Fruit fly (Drosophila melanogaster) whole organism, pupa: ENCODE results near the gene ndl.

ENCODE experiments used
- CG10348 ChIP-seq: fragments of 200-800 bp; sonication (Bioruptor generic); IDR thresholded peaks from 2 replicates; pipeline ENCODE4 v1.3.6; 2022; ENCODE audit warnings: missing biosample characterization, missing genetic modification characterization
- CG12605 ChIP-seq: fragments of 200-800 bp; sonication (Bioruptor generic); IDR thresholded peaks from 2 replicates; pipeline ENCODE4 v1.3.6; 2022; ENCODE audit warnings: missing biosample characterization, missing genetic modification characterization
- CG13204 ChIP-seq: fragments of 200-800 bp; sonication (Bioruptor generic); optimal IDR thresholded peaks from 2 replicates; lab custom pipeline; 2018; ENCODE audit warnings: missing biosample characterization, mild to moderate bottlenecking, missing genetic modification characterization, moderate library complexity
- CG14655 ChIP-seq: fragments of 200-800 bp; sonication (Bioruptor generic); optimal IDR thresholded peaks from 3 replicates; lab custom pipeline; 2017; ENCODE audit warnings: mild to moderate bottlenecking, missing biosample characterization, missing genetic modification reagents, missing genetic modification characterization
- CG15710 ChIP-seq: fragments of 200-800 bp; sonication (Bioruptor generic); optimal IDR thresholded peaks from 2 replicates; lab custom pipeline; 2018; ENCODE audit warnings: missing biosample characterization, mild to moderate bottlenecking, missing genetic modification characterization, moderate library complexity
- CG17806 ChIP-seq: fragments of 200-800 bp; sonication (Bioruptor generic); optimal IDR thresholded peaks from 2 replicates; lab custom pipeline; 2018; ENCODE audit warnings: missing biosample characterization, mild to moderate bottlenecking, missing genetic modification characterization, moderate library complexity
- CG32121 ChIP-seq: fragments of 200-800 bp; sonication (Bioruptor generic); IDR thresholded peaks from 2 replicates; pipeline ENCODE4 v1.3.6; 2022; ENCODE audit warnings: missing biosample characterization, missing genetic modification characterization
- CG34367 ChIP-seq: fragments of 200-800 bp; sonication (Bioruptor generic); optimal IDR thresholded peaks from 2 replicates; lab custom pipeline; 2018; ENCODE audit warnings: missing biosample characterization, mild to moderate bottlenecking, missing genetic modification characterization
- CG4496 ChIP-seq: fragments of 200-800 bp; sonication (Bioruptor generic); IDR thresholded peaks from 3 replicates; pipeline ENCODE4 v1.3.6; 2022; ENCODE audit warnings: missing biosample characterization, missing genetic modification characterization
- CG8159 ChIP-seq: fragments of 200-800 bp; sonication (Bioruptor generic); optimal IDR thresholded peaks from 3 replicates; lab custom pipeline; 2018; ENCODE audit warnings: missing biosample characterization, mild to moderate bottlenecking, missing genetic modification characterization, moderate library complexity
- CG8301 ChIP-seq: fragments of 200-800 bp; sonication (Bioruptor generic); optimal IDR thresholded peaks from 2 replicates; lab custom pipeline; 2018; ENCODE audit warnings: missing biosample characterization, mild to moderate bottlenecking, missing genetic modification characterization
- CG9948 ChIP-seq: fragments of 200-800 bp; sonication (Bioruptor generic); optimal IDR thresholded peaks from 2 replicates; lab custom pipeline; 2018; ENCODE audit warnings: missing biosample characterization, mild to moderate bottlenecking, missing genetic modification characterization, moderate library complexity
- D1 ChIP-seq: fragments of 200-800 bp; sonication (Bioruptor generic); optimal IDR thresholded peaks from 2 replicates; lab custom pipeline; 2018; ENCODE audit warnings: missing biosample characterization, mild to moderate bottlenecking, missing genetic modification characterization, moderate library complexity
- EcR ChIP-seq: fragments of 200-800 bp; sonication (Bioruptor generic); optimal IDR thresholded peaks from 3 replicates; lab custom pipeline; 2019; ENCODE audit warnings: missing biosample characterization, missing genetic modification characterization, mild to moderate bottlenecking, moderate library complexity, missing genetic modification reagents
- Ets98B ChIP-seq: fragments of 200-800 bp; sonication (Bioruptor generic); IDR thresholded peaks from 2 replicates; pipeline ENCODE4 v1.3.6; 2022; ENCODE audit warnings: missing biosample characterization, missing genetic modification characterization
- Pif1A ChIP-seq: fragments of 200-800 bp; sonication (Bioruptor generic); optimal IDR thresholded peaks from 3 replicates; lab custom pipeline; 2016; ENCODE audit warnings: missing biosample characterization, missing genetic modification characterization
- Pif1B ChIP-seq: fragments of 200-800 bp; sonication (Bioruptor generic); optimal IDR thresholded peaks from 3 replicates; lab custom pipeline; 2016; ENCODE audit warnings: missing biosample characterization, missing genetic modification characterization
- Snoo ChIP-seq: fragments of 200-800 bp; sonication (Bioruptor generic); optimal IDR thresholded peaks from 3 replicates; lab custom pipeline; 2017; ENCODE audit warnings: missing biosample characterization, mild to moderate bottlenecking, missing genetic modification characterization, inconsistent platforms
- fd96Ca ChIP-seq: fragments of 200-800 bp; sonication (Bioruptor generic); IDR thresholded peaks from 3 replicates; pipeline ENCODE4 v1.3.6; 2022; ENCODE audit warnings: missing biosample characterization, missing genetic modification characterization
- gl ChIP-seq: fragments of 200-800 bp; sonication (Bioruptor generic); optimal IDR thresholded peaks from 2 replicates; lab custom pipeline; 2018; ENCODE audit warnings: missing biosample characterization, mild to moderate bottlenecking, missing genetic modification characterization
- rn ChIP-seq: fragments of 200-800 bp; sonication (Bioruptor generic); IDR thresholded peaks from 2 replicates; pipeline ENCODE4 v1.3.6; 2022; ENCODE audit warnings: missing biosample characterization, missing genetic modification characterization

Gene ndl

dm6 chr3L:6589429-6590062 is 13.6 kb downstream of the ndl start, which contains the start of gene jv:
jv (minus strand) TSS chr3L:6589479.
- TF ChIP-seq gl (tag; lab: Kevin White, UChicago) (no peak), CG8159 (tag; lab: Kevin White, UChicago) (no peak), CG8301 (tag; lab: Kevin White, UChicago) (no peak), CG32121 (GFP tag; lab: Robert Waterston, UW) (no peak; the same call in 1 of the 2 replicates), CG15710 (tag; lab: Kevin White, UChicago) (no peak), CG12605 (GFP tag; lab: Robert Waterston, UW) (peak; percentile 13; the same call in 1 of the 2 replicates), CG10348 (GFP tag; lab: Robert Waterston, UW) (no peak), Ets98B (peak; percentile 62), Snoo (no peak), CG9948 (tag; lab: Kevin White, UChicago) (no peak), fd96Ca (GFP tag; lab: Robert Waterston, UW) (0 out of 3 replicates have a peak, but pooled peaks have one; percentile 8), Pif1A (GFP tag; lab: Kevin White, UChicago) (no peak), EcR (GFP tag; lab: Kevin White, UChicago) (no peak), CG13204 (GFP tag; lab: Kevin White, UChicago) (no peak), Pif1B (GFP tag; lab: Kevin White, UChicago) (no peak), CG14655 (GFP tag; lab: Kevin White, UChicago) (peak; percentile 47), CG4496 (0 out of 3 replicates have a peak, but pooled peaks have one; percentile 45), CG34367 (tag; lab: Kevin White, UChicago) (no peak), CG17806 (tag; lab: Kevin White, UChicago) (no peak), D1 (no peak), rn (GFP tag; lab: Robert Waterston, UW) (no peak)

DNA sequence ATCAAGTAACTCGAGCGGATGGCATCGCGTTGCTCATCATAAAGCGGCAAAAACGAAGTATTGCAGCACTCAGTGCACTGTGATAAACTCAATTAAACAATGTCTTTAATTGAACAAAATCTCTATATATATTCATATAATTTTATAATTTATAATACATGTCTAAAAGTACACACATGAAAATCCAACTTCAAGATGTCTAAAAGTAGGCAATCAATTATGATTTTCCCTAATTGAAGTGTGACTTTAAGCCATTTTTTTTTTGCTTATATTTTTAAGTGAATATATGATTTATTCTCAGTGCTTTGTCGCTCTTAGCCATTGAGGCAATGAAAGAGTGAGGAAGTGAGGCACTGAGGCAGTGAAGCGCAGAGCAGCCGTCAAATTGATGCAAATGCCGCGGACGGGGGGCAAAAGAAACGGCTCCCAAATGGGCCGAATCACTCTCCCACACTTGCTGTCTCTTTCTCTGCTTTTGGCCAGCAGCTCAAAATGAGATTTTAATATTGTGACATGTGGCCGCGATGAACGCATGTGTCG is 25.8 kb downstream of the ndl start:
- TF ChIP-seq CG10348 (GFP tag; lab: Robert Waterston, UW): no peak
- TF ChIP-seq CG17806 (tag; lab: Kevin White, UChicago): peak; percentile 7
- TF ChIP-seq CG13204 (GFP tag; lab: Kevin White, UChicago): no peak
- no peak for TF ChIP-seq CG12605 (GFP tag; lab: Robert Waterston, UW)
- TF ChIP-seq CG8301 (tag; lab: Kevin White, UChicago): no peak
- no peak for TF ChIP-seq CG15710 (tag; lab: Kevin White, UChicago)
- TF ChIP-seq Pif1B (GFP tag; lab: Kevin White, UChicago): no peak
- peak; percentile 30 for TF ChIP-seq CG8159 (tag; lab: Kevin White, UChicago)
- TF ChIP-seq CG14655 (GFP tag; lab: Kevin White, UChicago): peak; percentile 12
- TF ChIP-seq CG9948 (tag; lab: Kevin White, UChicago): peak; percentile 2
- 0 out of 3 replicates have a peak, but pooled peaks have one; percentile 17 for TF ChIP-seq CG4496
- TF ChIP-seq Pif1A (GFP tag; lab: Kevin White, UChicago): no peak
- TF ChIP-seq, all 21 proteins: peak for 5

dm6 chr3L:6576709-6577108 is 26.5 kb downstream of the ndl start:
- TF ChIP-seq CG4496 (peak; percentile 80; the same call in 2 of the 3 replicates), CG8159 (tag; lab: Kevin White, UChicago) (peak; percentile 76), CG17806 (tag; lab: Kevin White, UChicago) (no peak), CG13204 (GFP tag; lab: Kevin White, UChicago) (no peak), CG12605 (GFP tag; lab: Robert Waterston, UW) (peak; percentile 67), Snoo (no peak), D1 (no peak), Ets98B (peak; percentile 72), EcR (GFP tag; lab: Kevin White, UChicago) (no peak), CG9948 (tag; lab: Kevin White, UChicago) (no peak), Pif1B (GFP tag; lab: Kevin White, UChicago) (peak; percentile 52), CG14655 (GFP tag; lab: Kevin White, UChicago) (peak; percentile 37), CG32121 (GFP tag; lab: Robert Waterston, UW) (peak; percentile 72), rn (GFP tag; lab: Robert Waterston, UW) (no peak), CG15710 (tag; lab: Kevin White, UChicago) (no peak), CG10348 (GFP tag; lab: Robert Waterston, UW) (0 out of 2 replicates have a peak, but pooled peaks have one; percentile 11), fd96Ca (GFP tag; lab: Robert Waterston, UW) (peak; percentile 84), Pif1A (GFP tag; lab: Kevin White, UChicago) (peak; percentile 73), CG8301 (tag; lab: Kevin White, UChicago) (no peak), CG34367 (tag; lab: Kevin White, UChicago) (peak; percentile 49), gl (tag; lab: Kevin White, UChicago) (no peak)
- TF ChIP-seq, all 21 proteins: peak for 11

- TF ChIP-seq CG8159 (tag; lab: Kevin White, UChicago): no peak
- TF ChIP-seq CG4496: no peak
- TF ChIP-seq CG8301 (tag; lab: Kevin White, UChicago): no peak
- no peak for TF ChIP-seq CG32121 (GFP tag; lab: Robert Waterston, UW)
- no peak for TF ChIP-seq EcR (GFP tag; lab: Kevin White, UChicago)
- TF ChIP-seq rn (GFP tag; lab: Robert Waterston, UW): no peak
- TF ChIP-seq gl (tag; lab: Kevin White, UChicago): no peak
- TF ChIP-seq CG34367 (tag; lab: Kevin White, UChicago): no peak
- no peak for TF ChIP-seq D1
- no peak for TF ChIP-seq CG9948 (tag; lab: Kevin White, UChicago)
- no peak for TF ChIP-seq Pif1B (GFP tag; lab: Kevin White, UChicago)
- TF ChIP-seq CG14655 (GFP tag; lab: Kevin White, UChicago): no peak
- no peak for TF ChIP-seq CG12605 (GFP tag; lab: Robert Waterston, UW)
- TF ChIP-seq fd96Ca (GFP tag; lab: Robert Waterston, UW): no peak
- TF ChIP-seq CG10348 (GFP tag; lab: Robert Waterston, UW): no peak
- TF ChIP-seq Ets98B: no peak; the same call in 1 of the 2 replicates
- no peak for TF ChIP-seq CG17806 (tag; lab: Kevin White, UChicago)
These were observed 42.1 kb downstream of the ndl start for dm6 chr3L:6561052-6561451.
